Worm (Caenorhabditis elegans) whole organism, L2 larva: ENCODE measurements around the gene bcmo-1.

Experiments used
- F13H6.1 ChIP-seq: sonication (generic microtip); optimal IDR thresholded peaks from 2 replicates; lab custom pipeline; 2016; ENCODE audit warnings: missing genetic modification characterization, missing compliant biosample characterization
- alr-1 ChIP-seq: fragments of 150-350 bp; optimal IDR thresholded peaks from 2 replicates; lab custom pipeline; 2014; ENCODE audit warnings: missing biosample characterization, missing genetic modification characterization
- ceh-82 ChIP-seq: fragments of 150-350 bp; optimal IDR thresholded peaks from 2 replicates; lab custom pipeline; 2014; ENCODE audit warnings: missing biosample characterization, missing genetic modification characterization
- elt-3 ChIP-seq: sonication (generic microtip); optimal IDR thresholded peaks from 2 replicates; lab custom pipeline; 2017; ENCODE audit warnings: missing biosample characterization, missing genetic modification characterization
- lin-13 ChIP-seq: fragments of 150-350 bp; optimal IDR thresholded peaks from 2 replicates; lab custom pipeline; 2014; ENCODE audit warnings: missing biosample characterization, missing genetic modification reagents, missing genetic modification characterization
- mdl-1 ChIP-seq, 2 experiments: fragments of 150-350 bp in 1 of 2; sonication (generic microtip) in 1 of 2; optimal IDR thresholded peaks; 2 replicates each; lab custom pipeline; 2017; ENCODE audit warnings: missing biosample characterization in 2 of 2, missing genetic modification characterization in 2 of 2
- nhr-11 ChIP-seq: fragments of 150-350 bp; optimal IDR thresholded peaks from 2 replicates; lab custom pipeline; 2014; ENCODE audit warnings: missing biosample characterization, missing genetic modification characterization
- nhr-129 ChIP-seq: fragments of 150-350 bp; optimal IDR thresholded peaks from 2 replicates; lab custom pipeline; 2014; ENCODE audit warnings: missing biosample characterization, missing genetic modification characterization
- nhr-23 ChIP-seq: fragments of 150-350 bp; optimal IDR thresholded peaks from 2 replicates; lab custom pipeline; 2014; ENCODE audit warnings: missing biosample characterization, missing genetic modification reagents, missing genetic modification characterization
- snpc-4 ChIP-seq: fragments of 150-350 bp; optimal IDR thresholded peaks from 2 replicates; lab custom pipeline; 2014; ENCODE audit warnings: missing biosample characterization, missing genetic modification characterization
- unc-62 ChIP-seq: fragments of 150-350 bp; optimal IDR thresholded peaks from 2 replicates; lab custom pipeline; 2014; ENCODE audit warnings: missing biosample characterization, missing genetic modification reagents, missing genetic modification characterization

- TF ChIP-seq F13H6.1 (tag; lab: Kevin White, UChicago), result no peak
- TF ChIP-seq nhr-23 (tag; lab: Kevin White, UChicago), result no peak
- TF ChIP-seq unc-62, result no peak
- TF ChIP-seq lin-13 (GFP tag; lab: Kevin White, UChicago), result no peak
- no peak for TF ChIP-seq snpc-4 (tag; lab: Kevin White, UChicago)
- TF ChIP-seq mdl-1 (tag; optimal IDR thresholded peaks at IDR 0.05; lab: Kevin White, UChicago), result no peak
- TF ChIP-seq nhr-11 (tag; lab: Kevin White, UChicago), result no peak
- TF ChIP-seq ceh-82, result no peak
- no peak for TF ChIP-seq alr-1
- TF ChIP-seq elt-3 (tag; lab: Kevin White, UChicago), result no peak
- TF ChIP-seq nhr-129 (tag; lab: Kevin White, UChicago), result no peak
Measured at ce11 chrII:12850129-12850528, 19.7 kb downstream of the bcmo-1 start, which contains the start of gene Y46G5A.28.
